In genomic region chr3L:20375878-20376563, dm6 we compare ENCODE assay signal across 5 fruit fly cellular contexts.
TF ChIP-seq lines count a peak whose summit lies in the region.

Gene Ide (minus strand): TSS chr3L:20375896.
Gene RhoBTB (plus strand): TSS chr3L:20376242.

TF ChIP-seq in whole organism, adult, 20 proteins besides CTCF, POLR2A, EP300 and RAD21 (continued from another document):
- TF ChIP-seq CG33017 (tag; optimal IDR thresholded peaks at IDR 0.05; lab: Kevin White, UChicago) (peak; percentile 70), cnc (optimal IDR thresholded peaks at IDR 0.05; lab: Kevin White, UChicago) (no peak)

TF ChIP-seq in whole organism, embryonic, 481 proteins besides CTCF, POLR2A, EP300 and RAD21 (continued from another document and continues in another):
- TF ChIP-seq CG31365 (tag; optimal IDR thresholded peaks at IDR 0.05; lab: Kevin White, UChicago) (peak; percentile 3), cwo (GFP tag; optimal IDR thresholded peaks at IDR 0.05; lab: Kevin White, UChicago) (peak; percentile 58), Drgx (GFP tag; IDR thresholded peaks at IDR 0.05; lab: Robert Waterston, UW) (peak; percentile 50; the same call in 1 of the 2 replicates), tx (GFP tag; optimal IDR thresholded peaks at IDR 0.05; lab: Kevin White, UChicago) (peak; percentile 79), row (GFP tag; IDR thresholded peaks at IDR 0.05; lab: Robert Waterston, UW) (peak; percentile 90), Dref (GFP tag; IDR thresholded peaks at IDR 0.05; lab: Robert Waterston, UW) (peak; percentile 44), fd64A (GFP tag; optimal IDR thresholded peaks at IDR 0.05; lab: Kevin White, UChicago) (no peak), Dip2 (GFP tag; IDR thresholded peaks at IDR 0.05; lab: Robert Waterston, UW) (peak; percentile 31; the same call in 1 of the 2 replicates), sens (GFP tag; lab: Kevin White, UChicago) (peak; percentile 92), nerfin-2 (GFP tag; IDR thresholded peaks at IDR 0.05; lab: Robert Waterston, UW; ENCODE audit: partially characterized antibody) (no peak), pb (GFP tag; optimal IDR thresholded peaks at IDR 0.05; lab: Kevin White, UChicago) (peak; percentile 61), CG3281 (GFP tag; optimal IDR thresholded peaks at IDR 0.05; lab: Kevin White, UChicago) (peak; percentile 80), hb (GFP tag; IDR thresholded peaks at IDR 0.05; lab: Robert Waterston, UW; ENCODE audit: partially characterized antibody) (no peak), CG31224 (GFP tag; IDR thresholded peaks at IDR 0.05; lab: Robert Waterston, UW) (peak; percentile 64), CG10431 (GFP tag; optimal IDR thresholded peaks at IDR 0.05; lab: Kevin White, UChicago) (peak; percentile 36), CG12155 (GFP tag; optimal IDR thresholded peaks at IDR 0.05; lab: Kevin White, UChicago) (peak; percentile 86), prd (optimal IDR thresholded peaks at IDR 0.05; lab: Kevin White, UChicago) (no peak), prd (GFP tag; IDR thresholded peaks at IDR 0.05; lab: Robert Waterston, UW) (peak; percentile 82), TFAM (GFP tag; optimal IDR thresholded peaks at IDR 0.05; lab: Kevin White, UChicago) (no peak), cas (GFP tag; IDR thresholded peaks at IDR 0.05; lab: Robert Waterston, UW) (0 out of 2 replicates have a peak, but pooled peaks have one; percentile 8), HLH54F (GFP tag; optimal IDR thresholded peaks at IDR 0.05; lab: Kevin White, UChicago) (peak; percentile 90), MESR4 (GFP tag; optimal IDR thresholded peaks at IDR 0.05; lab: Kevin White, UChicago) (peak; percentile 10), CG10654 (GFP tag; optimal IDR thresholded peaks at IDR 0.05; lab: Kevin White, UChicago) (peak; percentile 81), CG9609 (GFP tag; optimal IDR thresholded peaks at IDR 0.05; lab: Kevin White, UChicago) (peak; percentile 80), CG16815 (GFP tag; optimal IDR thresholded peaks at IDR 0.05; lab: Kevin White, UChicago) (peak; percentile 83), bcd (GFP tag; optimal IDR thresholded peaks at IDR 0.05; lab: Kevin White, UChicago) (peak; percentile 82), hkb (optimal IDR thresholded peaks at IDR 0.05; lab: Kevin White, UChicago) (peak; percentile 96), hkb (GFP tag; IDR thresholded peaks at IDR 0.05; lab: Robert Waterston, UW) (peak; percentile 40; the same call in 1 of the 2 replicates), Ets65A (GFP tag; lab: Kevin White, UChicago) (peak; percentile 99), CG11085 (GFP tag; IDR thresholded peaks at IDR 0.05; lab: Robert Waterston, UW) (peak; percentile 84), CG4282 (GFP tag; optimal IDR thresholded peaks at IDR 0.05; lab: Kevin White, UChicago) (no peak), CG33557 (GFP tag; optimal IDR thresholded peaks at IDR 0.05; lab: Kevin White, UChicago) (peak; percentile 65)

TF ChIP-seq in whole organism, prepupa, 60 proteins besides CTCF, POLR2A, EP300 and RAD21 (continued from another document and continues in another):
- TF ChIP-seq Eip75B (GFP tag; optimal IDR thresholded peaks at IDR 0.05; lab: Kevin White, UChicago), result peak; percentile 77
- peak; percentile 83 for TF ChIP-seq CG3032 (tag; optimal IDR thresholded peaks at IDR 0.05; lab: Kevin White, UChicago)
- peak; percentile 91 for TF ChIP-seq CG11902 (GFP tag; optimal IDR thresholded peaks at IDR 0.05; lab: Kevin White, UChicago)
- TF ChIP-seq CG11294 (GFP tag; IDR thresholded peaks at IDR 0.05; lab: Robert Waterston, UW), result peak; percentile 52; the same call in 1 of the 2 replicates
- no peak for TF ChIP-seq Met (GFP tag; optimal IDR thresholded peaks at IDR 0.05; lab: Kevin White, UChicago)
- peak; percentile 51 for TF ChIP-seq dac (GFP tag; optimal IDR thresholded peaks at IDR 0.05; lab: Kevin White, UChicago)
- TF ChIP-seq CG32006 (GFP tag; optimal IDR thresholded peaks at IDR 0.05; lab: Kevin White, UChicago), result peak; percentile 84
- no peak for TF ChIP-seq Sox102F (GFP tag; optimal IDR thresholded peaks at IDR 0.05; lab: Kevin White, UChicago)
- no peak for TF ChIP-seq CG6854 (GFP tag; optimal IDR thresholded peaks at IDR 0.05; lab: Kevin White, UChicago)
- TF ChIP-seq net (GFP tag; optimal IDR thresholded peaks at IDR 0.05; lab: Kevin White, UChicago), result peak; percentile 41
- no peak for TF ChIP-seq Sox14 (GFP tag; optimal IDR thresholded peaks at IDR 0.05; lab: Kevin White, UChicago)
- TF ChIP-seq vri (GFP tag; optimal IDR thresholded peaks at IDR 0.05; lab: Kevin White, UChicago), result no peak
- TF ChIP-seq dsx (GFP tag; optimal IDR thresholded peaks at IDR 0.05; lab: Kevin White, UChicago; ENCODE audit: poor library complexity, severe bottlenecking), result peak; percentile 53
- peak; percentile 83 for TF ChIP-seq Eip78C (GFP tag; lab: Kevin White, UChicago)
- peak; percentile 86 for TF ChIP-seq CG10631 (GFP tag; optimal IDR thresholded peaks at IDR 0.05; lab: Kevin White, UChicago)
- TF ChIP-seq CG34406 (GFP tag; optimal IDR thresholded peaks at IDR 0.05; lab: Kevin White, UChicago), result peak; percentile 69
- TF ChIP-seq CG4318 (GFP tag; optimal IDR thresholded peaks at IDR 0.05; lab: Kevin White, UChicago), result peak; percentile 73
- peak; percentile 42; the same call in 1 of the 3 replicates for TF ChIP-seq CG8119 (GFP tag; IDR thresholded peaks at IDR 0.05; lab: Robert Waterston, UW)
- TF ChIP-seq CG6163 (GFP tag; IDR thresholded peaks at IDR 0.05; lab: Robert Waterston, UW), result peak; percentile 59; the same call in 1 of the 3 replicates
- TF ChIP-seq Ets96B (tag; optimal IDR thresholded peaks at IDR 0.05; lab: Kevin White, UChicago), result peak; percentile 52
- TF ChIP-seq lz (GFP tag; optimal IDR thresholded peaks at IDR 0.05; lab: Kevin White, UChicago), result peak; percentile 92
- TF ChIP-seq CG7368 (GFP tag; optimal IDR thresholded peaks at IDR 0.05; lab: Kevin White, UChicago), result peak; percentile 55
- no peak for TF ChIP-seq CG16779 (tag; optimal IDR thresholded peaks at IDR 0.05; lab: Kevin White, UChicago)
- TF ChIP-seq esn (GFP tag; optimal IDR thresholded peaks at IDR 0.05; lab: Kevin White, UChicago), result peak; percentile 80
- TF ChIP-seq spab (GFP tag; optimal IDR thresholded peaks at IDR 0.05; lab: Kevin White, UChicago), result peak; percentile 32
- no peak for TF ChIP-seq Eip93F (GFP tag; optimal IDR thresholded peaks at IDR 0.05; lab: Kevin White, UChicago)
- peak; percentile 76 for TF ChIP-seq CG3919 (GFP tag; optimal IDR thresholded peaks at IDR 0.05; lab: Kevin White, UChicago)
- peak; percentile 41 for TF ChIP-seq Blimp-1 (GFP tag; optimal IDR thresholded peaks at IDR 0.05; lab: Kevin White, UChicago)
- no peak for TF ChIP-seq fkh (GFP tag; optimal IDR thresholded peaks at IDR 0.05; lab: Kevin White, UChicago)
- peak; percentile 78 for TF ChIP-seq CG11762 (GFP tag; optimal IDR thresholded peaks at IDR 0.05; lab: Kevin White, UChicago; ENCODE audit: insufficient read depth)
- TF ChIP-seq achi (GFP tag; optimal IDR thresholded peaks at IDR 0.05; lab: Kevin White, UChicago), result peak; percentile 86
- TF ChIP-seq Gug (GFP tag; IDR thresholded peaks at IDR 0.05; lab: Robert Waterston, UW), result peak; percentile 81
- peak; percentile 90 for TF ChIP-seq Sox15 (GFP tag; optimal IDR thresholded peaks at IDR 0.05; lab: Kevin White, UChicago)

TF ChIP-seq in whole organism, pupa, 21 proteins besides CTCF, POLR2A, EP300 and RAD21 (continued from another document):
- TF ChIP-seq CG4496 (GFP tag; IDR thresholded peaks at IDR 0.05; lab: Robert Waterston, UW), result peak; percentile 74; the same call in 2 of the 3 replicates
TF ChIP-seq in whole organism, pupa: peak in this region for 14.

TF ChIP-seq in whole organism, wandering third instar larva, 38 proteins besides CTCF, POLR2A, EP300 and RAD21 (continued from another document):
- TF ChIP-seq Vsx2 (GFP tag; optimal IDR thresholded peaks at IDR 0.05; lab: Kevin White, UChicago; ENCODE audit: partially characterized antibody), result no peak
- no peak for TF ChIP-seq Rel (GFP tag; optimal IDR thresholded peaks at IDR 0.05; lab: Kevin White, UChicago)
- peak; percentile 98 for TF ChIP-seq Rel (tag; optimal IDR thresholded peaks at IDR 0.05; lab: Kevin White, UChicago)
- peak; percentile 81 for TF ChIP-seq br (GFP tag; optimal IDR thresholded peaks at IDR 0.05; lab: Kevin White, UChicago)
- TF ChIP-seq sv (GFP tag; optimal IDR thresholded peaks at IDR 0.05; lab: Kevin White, UChicago), result peak; percentile 86
- peak; percentile 69 for TF ChIP-seq psq (GFP tag; optimal IDR thresholded peaks at IDR 0.05; lab: Kevin White, UChicago)
